Worm (Caenorhabditis elegans): ENCODE data around the gene D1044.1.

The D1044.1 gene

DNA sequence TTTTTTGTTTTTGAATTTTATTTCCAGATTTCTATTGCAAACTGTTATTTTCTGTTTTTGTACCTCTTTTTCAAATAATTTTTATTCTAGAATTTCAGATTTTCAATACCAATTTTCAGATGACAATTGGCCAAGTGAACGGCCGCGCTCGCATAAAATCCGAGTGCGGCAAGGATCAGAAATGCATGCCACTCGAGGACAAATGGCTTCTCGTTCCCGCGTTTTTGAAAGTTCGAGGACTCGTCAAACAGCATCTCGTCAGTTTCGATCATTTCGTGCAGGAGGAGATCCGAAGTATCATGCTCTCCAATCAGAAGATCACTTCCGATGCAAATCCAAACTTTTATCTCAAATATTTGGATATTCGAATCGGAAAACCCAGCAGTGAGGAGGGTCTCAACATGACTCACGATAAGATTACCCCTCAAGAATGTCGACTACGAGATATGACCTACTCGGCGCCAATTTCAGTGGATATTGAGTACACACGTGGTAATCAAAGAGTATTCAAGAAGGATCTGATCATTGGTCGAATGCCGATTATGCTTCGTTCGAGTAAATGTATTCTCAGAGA, 13.2 kb downstream of the D1044.1 start, which contains the start of gene rpc-2:
TSS of gene rpc-2 (plus strand) at position 120 of the 574 bp plus-strand sequence.
- TF ChIP-seq K12H6.12 (tag; optimal IDR thresholded peaks at IDR 0.05) (no peak), fkh-3 (tag; optimal IDR thresholded peaks at IDR 0.05) (peak; percentile 32), athp-1 (tag; optimal IDR thresholded peaks at IDR 0.05) (peak; percentile 70), Y79H2A.3 (GFP tag; conservative IDR thresholded peaks at IDR 0.05) (no peak), nhr-120 (GFP tag; IDR thresholded peaks at IDR 0.05) (no peak), Y53G8AR.9 (GFP tag; conservative IDR thresholded peaks at IDR 0.05) (peak; percentile 86), sdz-38 (tag; optimal IDR thresholded peaks at IDR 0.05) (no peak), him-1 (tag; optimal IDR thresholded peaks at IDR 0.05) (no peak), F37B4.10 (GFP tag; IDR thresholded peaks at IDR 0.05) (no peak), hsf-1 (GFP tag; IDR thresholded peaks at IDR 0.05) (peak; percentile 72), snpc-1.3 (tag; optimal IDR thresholded peaks at IDR 0.05; ENCODE audit: insufficient read depth) (no peak), C17E4.6 (GFP tag; IDR thresholded peaks at IDR 0.05) (no peak), rcor-1 (GFP tag; IDR thresholded peaks at IDR 0.05) (no peak), xnd-1 (tag; optimal IDR thresholded peaks at IDR 0.05) (no peak), lsy-27 (tag; optimal IDR thresholded peaks at IDR 0.05; ENCODE audit: borderline replicate concordance, insufficient read depth) (no peak), F49E8.2 (tag; optimal IDR thresholded peaks at IDR 0.05; ENCODE audit: insufficient read depth) (no peak), ztf-25 (GFP tag; IDR thresholded peaks at IDR 0.05) (no peak), B0035.1 (tag; optimal IDR thresholded peaks at IDR 0.05) (peak; percentile 9), madf-10 (tag; optimal IDR thresholded peaks at IDR 0.05) (peak; percentile 26), nhr-80 (tag; optimal IDR thresholded peaks at IDR 0.05) (no peak), T26A5.8 (tag; optimal IDR thresholded peaks at IDR 0.05) (peak; percentile 28), nhr-27 (tag; optimal IDR thresholded peaks at IDR 0.05) (peak; percentile 1), snpc-4 (GFP tag; optimal IDR thresholded peaks at IDR 0.05) (no peak), snpc-4 (tag; optimal IDR thresholded peaks at IDR 0.05) (no peak), F55B11.4 (tag; optimal IDR thresholded peaks at IDR 0.05; ENCODE audit: borderline replicate concordance, insufficient read depth) (no peak), hmg-1.2 (GFP tag; IDR thresholded peaks at IDR 0.05) (0 out of 2 replicates have a peak, but pooled peaks have one; percentile 16), ztf-6 (GFP tag; IDR thresholded peaks at IDR 0.05) (no peak), F10E7.11 (tag; optimal IDR thresholded peaks at IDR 0.05) (peak; percentile 18), dpff-1 (tag; optimal IDR thresholded peaks at IDR 0.05) (peak; percentile 74), nhr-90 (tag; optimal IDR thresholded peaks at IDR 0.05) (peak; percentile 59), lag-1 (GFP tag; IDR thresholded peaks at IDR 0.05) (no peak), ztf-28 (GFP tag; IDR thresholded peaks at IDR 0.05) (no peak), K11D2.4 (GFP tag; IDR thresholded peaks at IDR 0.05) (no peak), tbp1 (GFP tag; optimal IDR thresholded peaks at IDR 0.05) (no peak), F57C9.4 (tag; optimal IDR thresholded peaks at IDR 0.05) (no peak), cebp-1 (GFP tag; IDR thresholded peaks at IDR 0.05) (no peak), cebp-1 (tag; optimal IDR thresholded peaks at IDR 0.05) (peak; percentile 55), F22D6.2 (tag; optimal IDR thresholded peaks at IDR 0.05) (no peak), mxl-1 (tag; optimal IDR thresholded peaks at IDR 0.05) (no peak), T07F8.4 (tag; optimal IDR thresholded peaks at IDR 0.05) (no peak), repo-1 (tag; optimal IDR thresholded peaks at IDR 0.05) (no peak), atf-7 (tag; optimal IDR thresholded peaks at IDR 0.05) (peak; percentile 44), B0019.2 (GFP tag; conservative IDR thresholded peaks at IDR 0.05) (no peak), madf-3 (GFP tag; IDR thresholded peaks at IDR 0.05) (peak; percentile 47; the same call in 1 of the 2 replicates), zim-3 (tag; optimal IDR thresholded peaks at IDR 0.05) (no peak), unc-130 (GFP tag; optimal IDR thresholded peaks at IDR 0.05) (no peak), attf-6 (GFP tag; IDR thresholded peaks at IDR 0.05) (no peak), Y67H2A.10 (GFP tag; conservative IDR thresholded peaks at IDR 0.05) (no peak), attf-3 (GFP tag; conservative IDR thresholded peaks at IDR 0.05) (no peak)

Measured in whole organism, young adult.